Fruit fly (Drosophila melanogaster) whole organism, embryonic: ENCODE results near the gene east.

ENCODE experiments used
- Asciz ChIP-seq: fragments of 200-800 bp; sonication (Bioruptor generic); optimal IDR thresholded peaks from 2 replicates; lab custom pipeline; 2017; ENCODE audit warnings: missing biosample characterization, mild to moderate bottlenecking, missing genetic modification characterization, missing genetic modification reagents
- B-H1 ChIP-seq: fragments of 200-800 bp; sonication (Bioruptor generic); IDR thresholded peaks from 3 replicates; pipeline ENCODE4 v1.3.6; 2022; ENCODE audit warnings: missing biosample characterization, missing genetic modification characterization
- CG10209 ChIP-seq: fragments of 200-800 bp; sonication (Bioruptor generic); optimal IDR thresholded peaks from 3 replicates; lab custom pipeline; 2017; ENCODE audit warnings: missing biosample characterization, mild to moderate bottlenecking, missing genetic modification characterization, missing genetic modification reagents
- CG11504 ChIP-seq: fragments of 200-800 bp; sonication (Bioruptor generic); optimal IDR thresholded peaks from 3 replicates; lab custom pipeline; 2019; ENCODE audit warnings: missing biosample characterization, mild to moderate bottlenecking, missing genetic modification characterization, moderate library complexity
- CG13624 ChIP-seq: fragments of 200-800 bp; sonication (Bioruptor generic); optimal IDR thresholded peaks from 2 replicates; lab custom pipeline; 2016; ENCODE audit warnings: missing biosample characterization, missing genetic modification characterization
- CG14860 ChIP-seq: fragments of 200-800 bp; sonication (Bioruptor generic); IDR thresholded peaks from 3 replicates; pipeline ENCODE4 v1.3.6; 2022; ENCODE audit warnings: missing biosample characterization, missing genetic modification characterization; ENCODE audit not compliant: partially characterized antibody
- CG15514 ChIP-seq: fragments of 200-800 bp; sonication (Bioruptor generic); optimal IDR thresholded peaks from 3 replicates; lab custom pipeline; 2017; ENCODE audit warnings: missing biosample characterization, missing genetic modification characterization, mild to moderate bottlenecking, moderate library complexity, missing genetic modification reagents
- CG15601 ChIP-seq: fragments of 200-800 bp; sonication (Bioruptor generic); optimal IDR thresholded peaks from 3 replicates; lab custom pipeline; 2019; ENCODE audit warnings: missing biosample characterization, mild to moderate bottlenecking, missing genetic modification characterization, moderate library complexity
- CG16863 ChIP-seq: fragments of 200-800 bp; sonication (Bioruptor generic); optimal IDR thresholded peaks from 3 replicates; lab custom pipeline; 2016; ENCODE audit warnings: missing biosample characterization, missing genetic modification characterization
- CG17359 ChIP-seq: fragments of 200-800 bp; sonication (Bioruptor generic); optimal IDR thresholded peaks from 3 replicates; lab custom pipeline; 2018; ENCODE audit warnings: missing biosample characterization, mild to moderate bottlenecking, missing genetic modification characterization, moderate library complexity
- CG17385 ChIP-seq: fragments of 200-800 bp; sonication (Bioruptor generic); optimal IDR thresholded peaks from 3 replicates; lab custom pipeline; 2018; ENCODE audit warnings: missing biosample characterization, mild to moderate bottlenecking, missing genetic modification characterization
- CG18619 ChIP-seq: fragments of 200-800 bp; sonication (Bioruptor generic); optimal IDR thresholded peaks from 3 replicates; lab custom pipeline; 2017; ENCODE audit warnings: missing biosample characterization, mild to moderate bottlenecking, missing genetic modification characterization
- CG2116 ChIP-seq: fragments of 200-800 bp; sonication (Bioruptor generic); optimal IDR thresholded peaks from 3 replicates; lab custom pipeline; 2018; ENCODE audit warnings: missing biosample characterization, mild to moderate bottlenecking, missing genetic modification characterization
- CG30403 ChIP-seq: fragments of 200-800 bp; sonication (Bioruptor generic); optimal IDR thresholded peaks from 3 replicates; lab custom pipeline; 2016; ENCODE audit warnings: missing biosample characterization, missing genetic modification characterization
- CG30431 ChIP-seq: fragments of 200-800 bp; sonication (Bioruptor generic); optimal IDR thresholded peaks from 2 replicates; lab custom pipeline; 2017; ENCODE audit warnings: missing biosample characterization, missing genetic modification characterization
- CG4424 ChIP-seq: fragments of 200-800 bp; sonication (Bioruptor generic); optimal IDR thresholded peaks from 3 replicates; lab custom pipeline; 2016; ENCODE audit warnings: missing biosample characterization, missing genetic modification characterization
- CG6254 ChIP-seq: fragments of 200-800 bp; sonication (Bioruptor generic); optimal IDR thresholded peaks from 3 replicates; lab custom pipeline; 2017; ENCODE audit warnings: mild to moderate bottlenecking, missing biosample characterization, missing genetic modification reagents, missing genetic modification characterization
- CG6791 ChIP-seq: fragments of 200-800 bp; sonication (Bioruptor generic); IDR thresholded peaks from 3 replicates; pipeline ENCODE4 v1.3.6; 2022; ENCODE audit warnings: missing biosample characterization, missing genetic modification characterization; ENCODE audit not compliant: partially characterized antibody
- CG6813 ChIP-seq: fragments of 200-800 bp; sonication (Bioruptor generic); optimal IDR thresholded peaks from 2 replicates; lab custom pipeline; 2017; ENCODE audit warnings: missing biosample characterization, missing genetic modification characterization, mild to moderate bottlenecking, moderate library complexity, missing genetic modification reagents
- CG6854 ChIP-seq: fragments of 200-800 bp; sonication (Bioruptor generic); optimal IDR thresholded peaks from 3 replicates; lab custom pipeline; 2017; ENCODE audit warnings: missing biosample characterization, mild to moderate bottlenecking, missing genetic modification characterization
- CG7271 ChIP-seq: fragments of 200-800 bp; sonication (Bioruptor generic); optimal IDR thresholded peaks from 2 replicates; lab custom pipeline; 2018; ENCODE audit warnings: missing biosample characterization, mild to moderate bottlenecking, missing genetic modification characterization, moderate library complexity
- CG7839 ChIP-seq: fragments of 200-800 bp; sonication (Bioruptor generic); optimal IDR thresholded peaks from 3 replicates; lab custom pipeline; 2018; ENCODE audit warnings: missing biosample characterization, mild to moderate bottlenecking, missing genetic modification characterization, moderate library complexity
- CG7987 ChIP-seq: fragments of 200-800 bp; sonication (Bioruptor generic); optimal IDR thresholded peaks from 2 replicates; lab custom pipeline; 2018; ENCODE audit warnings: missing biosample characterization, mild to moderate bottlenecking, missing genetic modification characterization, moderate library complexity
- CG9817 ChIP-seq: fragments of 200-800 bp; sonication (Bioruptor generic); optimal IDR thresholded peaks from 2 replicates; lab custom pipeline; 2018; ENCODE audit warnings: missing biosample characterization, mild to moderate bottlenecking, missing genetic modification characterization, moderate library complexity
- CHES-1-like ChIP-seq: fragments of 200-800 bp; sonication (Bioruptor generic); optimal IDR thresholded peaks from 2 replicates; lab custom pipeline; 2016; ENCODE audit warnings: missing biosample characterization, missing genetic modification characterization
- Eip74EF ChIP-seq, 2 experiments: fragments of 200-800 bp in 1 of 2; fragments of >200 bp in 1 of 2; sonication (Bioruptor generic) in 1 of 2; optimal IDR thresholded peaks; 2 replicates each; lab custom pipeline; 2017 to 2019; ENCODE audit warnings: missing biosample characterization in 2 of 2, missing genetic modification characterization in 2 of 2, mild to moderate bottlenecking in 1 of 2, moderate library complexity in 1 of 2
- Hsf ChIP-seq: fragments of 200-800 bp; sonication (Bioruptor generic); optimal IDR thresholded peaks from 3 replicates; lab custom pipeline; 2016; ENCODE audit warnings: missing biosample characterization, missing genetic modification characterization
- Jarid2 ChIP-seq: fragments of 200-800 bp; sonication (Bioruptor generic); optimal IDR thresholded peaks from 3 replicates; lab custom pipeline; 2017; ENCODE audit warnings: mild to moderate bottlenecking, missing biosample characterization, missing genetic modification reagents, missing genetic modification characterization
- MBD-R2 ChIP-seq: fragments of 200-800 bp; sonication (Bioruptor generic); IDR thresholded peaks from 2 replicates; pipeline ENCODE4 v1.3.6; 2022; ENCODE audit warnings: missing biosample characterization, missing genetic modification characterization
- Med ChIP-seq: fragments of 200-800 bp; sonication (Bioruptor generic); peaks from one replicate; lab custom pipeline; 2016; ENCODE audit warnings: missing biosample characterization, missing genetic modification characterization, mild to moderate bottlenecking, inconsistent platforms, moderate library complexity
- NC2β ChIP-seq: fragments of 200-800 bp; sonication (Bioruptor generic); optimal IDR thresholded peaks from 2 replicates; lab custom pipeline; 2016; ENCODE audit warnings: missing biosample characterization, missing genetic modification characterization
- PHDP ChIP-seq: fragments of 200-800 bp; sonication (Bioruptor generic); optimal IDR thresholded peaks from 3 replicates; lab custom pipeline; 2018; ENCODE audit warnings: missing biosample characterization, mild to moderate bottlenecking, missing genetic modification characterization, moderate library complexity
- Pdp1 ChIP-seq, 2 experiments: fragments of 200-800 bp; sonication (Bioruptor generic); optimal IDR thresholded peaks; 3 replicates each; lab custom pipeline; 2016; ENCODE audit warnings: missing biosample characterization in 2 of 2, missing genetic modification characterization in 2 of 2, mild to moderate bottlenecking in 1 of 2, moderate library complexity in 1 of 2
- Sox102F ChIP-seq: fragments of 200-800 bp; sonication (Bioruptor generic); optimal IDR thresholded peaks from 2 replicates; lab custom pipeline; 2018; ENCODE audit warnings: missing biosample characterization, mild to moderate bottlenecking, missing genetic modification characterization, moderate library complexity
- Sry-δ ChIP-seq: fragments of 200-800 bp; sonication (Bioruptor generic); optimal IDR thresholded peaks from 2 replicates; lab custom pipeline; 2016; ENCODE audit warnings: missing biosample characterization, missing genetic modification characterization
- bsh ChIP-seq, 2 experiments: fragments of 200-800 bp; sonication (Bioruptor generic); optimal IDR thresholded peaks; 2 replicates each; lab custom pipeline; 2017 to 2018; ENCODE audit warnings: mild to moderate bottlenecking in 2 of 2, missing biosample characterization in 2 of 2, missing genetic modification characterization in 2 of 2, moderate library complexity in 1 of 2
- caup ChIP-seq: fragments of 200-800 bp; sonication (Bioruptor generic); optimal IDR thresholded peaks from 3 replicates; lab custom pipeline; 2017; ENCODE audit warnings: missing biosample characterization, mild to moderate bottlenecking, missing genetic modification characterization, moderate library complexity; ENCODE audit not compliant: severe bottlenecking
- croc ChIP-seq: fragments of 200-800 bp; sonication (Bioruptor generic); conservative IDR thresholded peaks from 3 replicates; pipeline ENCODE4 v1.3.6; 2022; ENCODE audit warnings: missing biosample characterization, missing genetic modification characterization
- disco-r ChIP-seq: fragments of 200-800 bp; sonication (Bioruptor generic); optimal IDR thresholded peaks from 2 replicates; lab custom pipeline; 2016; ENCODE audit warnings: missing biosample characterization, missing genetic modification characterization
- dmrt11E ChIP-seq: fragments of 200-800 bp; sonication (Bioruptor generic); optimal IDR thresholded peaks from 3 replicates; lab custom pipeline; 2018; ENCODE audit warnings: missing biosample characterization, mild to moderate bottlenecking, missing genetic modification characterization, moderate library complexity
- grau ChIP-seq: fragments of 200-800 bp; optimal IDR thresholded peaks from 3 replicates; lab custom pipeline; 2019; ENCODE audit warnings: missing biosample characterization, mild to moderate bottlenecking, missing genetic modification characterization, moderate library complexity
- nerfin-1 ChIP-seq: fragments of 200-800 bp; sonication (Bioruptor generic); optimal IDR thresholded peaks from 3 replicates; lab custom pipeline; 2019; ENCODE audit warnings: missing biosample characterization, mild to moderate bottlenecking, missing genetic modification characterization, moderate library complexity
- pzg ChIP-seq: fragments of 200-800 bp; sonication (Bioruptor generic); optimal IDR thresholded peaks from 3 replicates; lab custom pipeline; 2018; ENCODE audit warnings: missing biosample characterization, mild to moderate bottlenecking, missing genetic modification characterization, moderate library complexity
- row ChIP-seq: fragments of 200-800 bp; sonication (Bioruptor generic); IDR thresholded peaks from 3 replicates; pipeline ENCODE4 v1.3.6; 2022; ENCODE audit warnings: missing biosample characterization, missing genetic modification characterization
- sens ChIP-seq: fragments of 200-800 bp; sonication (Bioruptor generic); peaks from one replicate; lab custom pipeline; 2016; ENCODE audit warnings: missing biosample characterization, missing genetic modification characterization
- tap ChIP-seq: fragments of 200-800 bp; optimal IDR thresholded peaks from 3 replicates; lab custom pipeline; 2019; ENCODE audit warnings: missing biosample characterization, mild to moderate bottlenecking, missing genetic modification characterization, moderate library complexity
- twi ChIP-seq: fragments of 200-800 bp; optimal IDR thresholded peaks from 2 replicates; lab custom pipeline; 2019; ENCODE audit warnings: missing biosample characterization, mild to moderate bottlenecking, missing genetic modification characterization, moderate library complexity
- unpg ChIP-seq: fragments of 200-800 bp; sonication (Bioruptor generic); optimal IDR thresholded peaks from 3 replicates; lab custom pipeline; 2018; ENCODE audit warnings: missing biosample characterization, mild to moderate bottlenecking, missing genetic modification characterization, moderate library complexity

east gene

dm6 chrX:2061119-2061518, 50.5 kb downstream of the east start (continued):
- TF ChIP-seq CG7271 (tag; lab: Kevin White, UChicago) = peak; percentile 0
- TF ChIP-seq Pdp1 (GFP tag; optimal IDR thresholded peaks at IDR 0.05; lab: Kevin White, UChicago) = peak; percentile 0 to 18
- peak; percentile 65 for TF ChIP-seq CG17385 (GFP tag; lab: Kevin White, UChicago)
- TF ChIP-seq MBD-R2 (GFP tag; lab: Robert Waterston, UW) = peak; percentile 62
- TF ChIP-seq CG6791 (GFP tag; lab: Robert Waterston, UW) = no peak
- peak; percentile 39 for TF ChIP-seq CG2116 (GFP tag; lab: Kevin White, UChicago)
- TF ChIP-seq CHES-1-like = no peak
- peak; percentile 26 for TF ChIP-seq tap
- TF ChIP-seq bsh (GFP tag; optimal IDR thresholded peaks at IDR 0.05; lab: Kevin White, UChicago) = peak in 1 of 2 experiments; percentile 37
- peak; percentile 66 for TF ChIP-seq nerfin-1
- peak; percentile 16 for TF ChIP-seq CG6854
- peak; percentile 36 for TF ChIP-seq CG6254 (GFP tag; lab: Kevin White, UChicago)
- peak; percentile 37 for TF ChIP-seq PHDP (tag; lab: Kevin White, UChicago)
- TF ChIP-seq croc (GFP tag; lab: Robert Waterston, UW) = 0 out of 3 replicates have a peak, but pooled peaks have one; percentile 12
- TF ChIP-seq Eip74EF (GFP tag; optimal IDR thresholded peaks at IDR 0.05; lab: Kevin White, UChicago) = peak in 1 of 2 experiments; percentile 91
- TF ChIP-seq CG15514 (GFP tag; lab: Kevin White, UChicago) = peak; percentile 3
- peak; percentile 23 for TF ChIP-seq CG4424 (GFP tag; lab: Kevin White, UChicago)
- TF ChIP-seq Asciz = peak; percentile 54
- TF ChIP-seq row (GFP tag; lab: Robert Waterston, UW) = peak; percentile 86
- peak; percentile 34 for TF ChIP-seq CG18619 (GFP tag; lab: Kevin White, UChicago)
- no peak for TF ChIP-seq B-H1 (GFP tag; lab: Robert Waterston, UW)
- TF ChIP-seq CG16863 (GFP tag; lab: Kevin White, UChicago) = peak; percentile 18
- TF ChIP-seq CG17359 (tag; lab: Kevin White, UChicago) = peak; percentile 49
- TF ChIP-seq twi (tag; lab: Kevin White, UChicago) = peak; percentile 27
- peak; percentile 17 for TF ChIP-seq Jarid2 (GFP tag; lab: Kevin White, UChicago)
- TF ChIP-seq CG10209 (GFP tag; lab: Kevin White, UChicago) = peak; percentile 35
- peak; percentile 20 for TF ChIP-seq Sox102F (GFP tag; lab: Kevin White, UChicago)
- no peak for TF ChIP-seq CG30431 (GFP tag; lab: Kevin White, UChicago)
- TF ChIP-seq CG13624 (GFP tag; lab: Kevin White, UChicago) = peak; percentile 10
- no peak for TF ChIP-seq disco-r (GFP tag; lab: Kevin White, UChicago)
- peak; percentile 10 for TF ChIP-seq dmrt11E
- peak; percentile 47 for TF ChIP-seq CG6813 (GFP tag; lab: Kevin White, UChicago)
- peak; percentile 16 for TF ChIP-seq CG7987 (GFP tag; lab: Kevin White, UChicago)
- TF ChIP-seq NC2β = no peak
- TF ChIP-seq CG14860 = no peak
- TF ChIP-seq grau = peak; percentile 42
- TF ChIP-seq CG7839 (tag; lab: Kevin White, UChicago) = peak; percentile 51
- TF ChIP-seq pzg (GFP tag; lab: Kevin White, UChicago) = peak; percentile 14
- TF ChIP-seq Sry-δ (GFP tag; lab: Kevin White, UChicago) = peak; percentile 20
- peak; percentile 78 for TF ChIP-seq Med (GFP tag; lab: Kevin White, UChicago)
- TF ChIP-seq CG30403 (GFP tag; lab: Kevin White, UChicago) = peak; percentile 8
- peak; percentile 23 for TF ChIP-seq Hsf (GFP tag; lab: Kevin White, UChicago)
- peak; percentile 56 for TF ChIP-seq unpg
- peak; percentile 24 for TF ChIP-seq CG9817 (tag; lab: Kevin White, UChicago)
- peak; percentile 48 for TF ChIP-seq caup (GFP tag; lab: Kevin White, UChicago)
- no peak for TF ChIP-seq CG11504 (tag; lab: Kevin White, UChicago)
- peak; percentile 15 for TF ChIP-seq CG15601
- peak; percentile 84 for TF ChIP-seq sens (GFP tag; lab: Kevin White, UChicago)
